Worm (Caenorhabditis elegans) whole organism, L2 larva: ENCODE measurements around the gene ZK829.7.

Source experiments
- C34F6.9 ChIP-seq: fragments of 150-350 bp; optimal IDR thresholded peaks from 2 replicates; lab custom pipeline; 2014; ENCODE audit warnings: missing biosample characterization, missing genetic modification characterization
- R02D3.7 ChIP-seq: fragments of 150-350 bp; optimal IDR thresholded peaks from 2 replicates; lab custom pipeline; 2014; ENCODE audit warnings: missing biosample characterization, missing genetic modification characterization
- Y55F3AM.14 ChIP-seq: fragments of 200-800 bp; sonication (Bioruptor generic); optimal IDR thresholded peaks from 2 replicates; lab custom pipeline; 2018; ENCODE audit warnings: mild to moderate bottlenecking, missing genetic modification characterization, missing compliant biosample characterization
- ama-1 ChIP-seq: fragments of 150-350 bp; optimal IDR thresholded peaks from 2 replicates; lab custom pipeline; 2018; ENCODE audit warnings: inconsistent platforms
- ceh-82 ChIP-seq: fragments of 150-350 bp; optimal IDR thresholded peaks from 2 replicates; lab custom pipeline; 2014; ENCODE audit warnings: missing biosample characterization, missing genetic modification characterization
- crh-2 ChIP-seq: sonication (generic microtip); optimal IDR thresholded peaks from 2 replicates; lab custom pipeline; 2017; ENCODE audit warnings: missing biosample characterization, missing genetic modification characterization
- dmd-4 ChIP-seq: sonication (generic microtip); optimal IDR thresholded peaks from 2 replicates; lab custom pipeline; 2017; ENCODE audit warnings: missing biosample characterization, missing genetic modification characterization
- egl-27 ChIP-seq: sonication (generic microtip); optimal IDR thresholded peaks from 3 replicates; lab custom pipeline; 2017; ENCODE audit warnings: missing biosample characterization, missing genetic modification reagents, missing genetic modification characterization
- elt-1 ChIP-seq: fragments of 150-350 bp; optimal IDR thresholded peaks from 2 replicates; lab custom pipeline; 2014; ENCODE audit warnings: missing biosample characterization, missing genetic modification characterization
- fos-1 ChIP-seq: fragments of 150-350 bp; optimal IDR thresholded peaks from 2 replicates; lab custom pipeline; 2014; ENCODE audit warnings: missing biosample characterization, missing genetic modification characterization
- lin-13 ChIP-seq: fragments of 150-350 bp; optimal IDR thresholded peaks from 2 replicates; lab custom pipeline; 2014; ENCODE audit warnings: missing biosample characterization, missing genetic modification reagents, missing genetic modification characterization
- mbf-1 ChIP-seq: sonication (generic microtip); optimal IDR thresholded peaks from 2 replicates; lab custom pipeline; 2017; ENCODE audit warnings: missing biosample characterization, missing genetic modification characterization
- nhr-10 ChIP-seq: sonication (generic microtip); optimal IDR thresholded peaks from 2 replicates; lab custom pipeline; 2017; ENCODE audit warnings: missing biosample characterization, missing genetic modification characterization
- nhr-11 ChIP-seq: fragments of 150-350 bp; optimal IDR thresholded peaks from 2 replicates; lab custom pipeline; 2014; ENCODE audit warnings: missing biosample characterization, missing genetic modification characterization
- nhr-21 ChIP-seq: fragments of 150-350 bp; optimal IDR thresholded peaks from 2 replicates; lab custom pipeline; 2014; ENCODE audit warnings: missing biosample characterization, missing genetic modification characterization
- nhr-23 ChIP-seq: fragments of 150-350 bp; optimal IDR thresholded peaks from 2 replicates; lab custom pipeline; 2014; ENCODE audit warnings: missing biosample characterization, missing genetic modification reagents, missing genetic modification characterization
- nhr-237 ChIP-seq: fragments of 150-350 bp; optimal IDR thresholded peaks from 2 replicates; lab custom pipeline; 2014; ENCODE audit warnings: missing biosample characterization, missing genetic modification characterization
- nhr-25 ChIP-seq: fragments of 150-350 bp; sonication (generic microtip); optimal IDR thresholded peaks from 3 replicates; lab custom pipeline; 2014; ENCODE audit warnings: missing biosample characterization, missing genetic modification characterization
- nhr-77 ChIP-seq: fragments of 150-350 bp; optimal IDR thresholded peaks from 2 replicates; lab custom pipeline; 2014; ENCODE audit warnings: missing biosample characterization, missing genetic modification characterization
- peb-1 ChIP-seq: fragments of 150-350 bp; optimal IDR thresholded peaks from 2 replicates; lab custom pipeline; 2014; ENCODE audit warnings: missing biosample characterization, missing genetic modification characterization
- sem-4 ChIP-seq: fragments of 150-350 bp; optimal IDR thresholded peaks from 2 replicates; lab custom pipeline; 2014; ENCODE audit warnings: missing biosample characterization, missing genetic modification reagents, missing genetic modification characterization
- skn-1 ChIP-seq: sonication (generic microtip); optimal IDR thresholded peaks from 2 replicates; lab custom pipeline; 2017; ENCODE audit warnings: missing biosample characterization, missing genetic modification characterization
- sma-3 ChIP-seq: sonication (generic microtip); optimal IDR thresholded peaks from 2 replicates; lab custom pipeline; 2016; ENCODE audit warnings: missing genetic modification reagents, missing genetic modification characterization, missing compliant biosample characterization
- sma-9 ChIP-seq, 2 experiments: fragments of 150-350 bp in 1 of 2; sonication (generic microtip) in 1 of 2; optimal IDR thresholded peaks; 2 replicates each; lab custom pipeline; 2014 to 2016; ENCODE audit warnings: missing genetic modification characterization in 2 of 2, mild to moderate bottlenecking in 1 of 2, missing biosample characterization in 1 of 2, missing compliant biosample characterization in 1 of 2, missing genetic modification reagents in 1 of 2, moderate library complexity in 1 of 2
- snpc-4 ChIP-seq: fragments of 150-350 bp; optimal IDR thresholded peaks from 2 replicates; lab custom pipeline; 2014; ENCODE audit warnings: missing biosample characterization, missing genetic modification characterization
- unc-39 ChIP-seq: fragments of 150-350 bp; optimal IDR thresholded peaks from 2 replicates; lab custom pipeline; 2014; ENCODE audit warnings: missing biosample characterization, missing genetic modification characterization
- unc-62 ChIP-seq: fragments of 150-350 bp; optimal IDR thresholded peaks from 2 replicates; lab custom pipeline; 2014; ENCODE audit warnings: missing biosample characterization, missing genetic modification reagents, missing genetic modification characterization
- zag-1 ChIP-seq: fragments of 150-350 bp; optimal IDR thresholded peaks from 2 replicates; lab custom pipeline; 2014; ENCODE audit warnings: missing biosample characterization, missing genetic modification characterization
- ztf-11 ChIP-seq: sonication (generic microtip); optimal IDR thresholded peaks from 2 replicates; lab custom pipeline; 2017; ENCODE audit warnings: missing biosample characterization, missing genetic modification characterization
- ztf-4 ChIP-seq: fragments of 150-350 bp; optimal IDR thresholded peaks from 2 replicates; lab custom pipeline; 2014; ENCODE audit warnings: missing biosample characterization, missing genetic modification characterization

Gene ZK829.7

DNA sequence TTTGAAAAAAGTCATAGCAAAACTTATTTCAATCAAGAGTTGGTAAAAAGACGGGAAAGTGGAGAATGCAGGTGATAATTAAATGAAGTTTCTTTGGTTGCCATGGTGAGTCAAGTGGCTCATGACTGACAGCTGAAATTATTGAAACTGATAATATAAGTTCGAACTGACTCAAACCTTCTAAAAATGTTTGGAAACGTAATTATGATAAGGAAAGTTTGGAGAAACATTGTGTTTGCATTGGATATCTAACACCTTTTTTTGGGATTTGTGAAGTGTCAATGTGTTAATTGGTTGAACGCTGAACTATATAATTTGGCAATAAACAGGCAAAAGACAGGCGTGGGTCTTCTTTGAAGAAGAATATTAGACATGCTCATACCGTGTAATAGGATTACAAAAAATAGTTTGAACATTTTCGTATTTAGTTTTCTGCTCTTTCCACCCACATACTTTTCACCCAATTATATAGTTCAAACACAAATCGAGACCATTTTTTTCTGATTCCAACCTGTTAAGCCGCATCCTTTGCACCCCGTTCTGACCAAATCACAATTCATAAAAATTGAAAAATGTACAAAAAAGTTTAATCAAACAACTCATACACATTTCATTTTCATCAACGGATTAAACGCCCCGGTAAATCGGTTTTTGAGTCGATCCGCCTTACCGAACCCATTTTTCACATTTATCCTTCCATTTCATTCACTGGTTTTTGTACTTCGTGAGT is 35.8 kb downstream of the ZK829.7 start, which contains the start of the genes srlf-33 and srlf-32:
TSS of gene srlf-33 (minus strand) at position 101 of the 730 bp plus-strand sequence.
TSS of gene srlf-32 (plus strand) at position 680 of the 730 bp plus-strand sequence.
- no peak for TF ChIP-seq fos-1
- no peak for TF ChIP-seq unc-39
- no peak for TF ChIP-seq lin-13
- TF ChIP-seq sma-3 (GFP tag; lab: Kevin White, UChicago): no peak
- no peak for TF ChIP-seq skn-1
- TF ChIP-seq C34F6.9 (tag; lab: Kevin White, UChicago): no peak
- TF ChIP-seq nhr-23 (tag; lab: Kevin White, UChicago): no peak
- TF ChIP-seq dmd-4 (tag; lab: Kevin White, UChicago): no peak
- no peak for TF ChIP-seq ceh-82 (tag; lab: Kevin White, UChicago)
- no peak for TF ChIP-seq unc-62 (GFP tag; lab: Kevin White, UChicago)
- TF ChIP-seq nhr-21: no peak
- TF ChIP-seq nhr-11 (tag; lab: Kevin White, UChicago): no peak
- no peak for TF ChIP-seq sem-4 (tag; lab: Kevin White, UChicago)
- TF ChIP-seq peb-1 (tag; lab: Kevin White, UChicago): no peak

DNA sequence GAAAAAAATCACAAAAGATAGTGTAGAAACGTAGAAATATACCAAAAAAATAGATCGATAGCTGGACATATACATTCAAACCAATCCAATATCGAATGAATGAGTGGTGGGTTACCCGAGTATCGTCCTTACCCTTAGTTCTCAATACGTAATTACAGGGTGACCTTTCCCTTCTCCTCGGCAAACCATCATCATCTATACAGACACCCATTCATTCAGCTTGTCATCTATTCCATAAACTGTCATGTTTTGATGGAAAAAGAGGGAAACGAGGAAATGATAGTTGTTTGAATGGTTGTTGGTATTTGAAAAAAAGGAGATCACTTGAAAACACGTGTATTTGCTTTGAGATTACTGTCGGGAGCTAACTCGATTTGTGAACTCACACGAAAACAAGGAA is 37.2 kb downstream of the ZK829.7 start:
- TF ChIP-seq ceh-82 (tag; lab: Kevin White, UChicago): no peak

ce11 chrIV:11923074-11923473 is 38.3 kb downstream of the ZK829.7 start, which contains the start of gene srlf-31:
TSS of gene srlf-31 (minus strand) at chrIV:11923174.
- TF ChIP-seq Y55F3AM.14 (GFP tag; lab: Kevin White, UChicago) (no peak), snpc-4 (tag; lab: Kevin White, UChicago) (no peak), ama-1 (no peak), nhr-10 (no peak), zag-1 (no peak), R02D3.7 (tag; lab: Kevin White, UChicago) (no peak), peb-1 (tag; lab: Kevin White, UChicago) (no peak), lin-13 (no peak), nhr-21 (no peak), elt-1 (tag; lab: Kevin White, UChicago) (no peak), egl-27 (tag; lab: Kevin White, UChicago) (no peak), sma-3 (GFP tag; lab: Kevin White, UChicago) (no peak), crh-2 (tag; lab: Kevin White, UChicago) (no peak)

- TF ChIP-seq Y55F3AM.14 (GFP tag; lab: Kevin White, UChicago) (no peak), egl-27 (tag; lab: Kevin White, UChicago) (no peak)
Measured at ce11 chrIV:11922011-11922410, 39.3 kb downstream of the ZK829.7 start, which contains the start of gene ZK822.1. TSS of gene ZK822.1 (minus strand) at chrIV:11922131.

- TF ChIP-seq lin-13: no peak
- no peak for TF ChIP-seq peb-1 (tag; lab: Kevin White, UChicago)
- no peak for TF ChIP-seq ama-1
- no peak for TF ChIP-seq ztf-4 (tag; lab: Kevin White, UChicago)
- TF ChIP-seq nhr-25 (tag; lab: Kevin White, UChicago): no peak
- no peak for TF ChIP-seq ztf-11
- TF ChIP-seq sma-9 (GFP tag; optimal IDR thresholded peaks at IDR 0.05; lab: Kevin White, UChicago): no peak
- no peak for TF ChIP-seq sma-9 (tag; optimal IDR thresholded peaks at IDR 0.05; lab: Kevin White, UChicago)
- TF ChIP-seq nhr-237 (tag; lab: Kevin White, UChicago): no peak
Measured at ce11 chrIV:11919067-11919466, 42.3 kb downstream of the ZK829.7 start.

- TF ChIP-seq nhr-77 (tag; lab: Kevin White, UChicago): no peak
- no peak for TF ChIP-seq nhr-23 (tag; lab: Kevin White, UChicago)
- peak; percentile 44 for TF ChIP-seq sma-9 (GFP tag; optimal IDR thresholded peaks at IDR 0.05; lab: Kevin White, UChicago)
- no peak for TF ChIP-seq sma-9 (tag; optimal IDR thresholded peaks at IDR 0.05; lab: Kevin White, UChicago)
- no peak for TF ChIP-seq mbf-1 (tag; lab: Kevin White, UChicago)
- TF ChIP-seq fos-1: peak; percentile 60
- no peak for TF ChIP-seq ztf-11
- TF ChIP-seq R02D3.7 (tag; lab: Kevin White, UChicago): no peak
- TF ChIP-seq unc-39: no peak
- TF ChIP-seq egl-27 (tag; lab: Kevin White, UChicago): no peak
- no peak for TF ChIP-seq unc-62 (GFP tag; lab: Kevin White, UChicago)
- peak; percentile 39 for TF ChIP-seq crh-2 (tag; lab: Kevin White, UChicago)
Measured at ce11 chrIV:11917886-11918285, 43.4 kb downstream of the ZK829.7 start.
